Worm (Caenorhabditis elegans) whole organism, L4 larva: ENCODE measurements around the gene dhs-12.
A peak's percentile ranks its signal among the peaks of the same experiment; 100 is the strongest.

Experiments used
- F26F4.8 ChIP-seq: fragments of 200-800 bp; sonication (Bioruptor generic); conservative IDR thresholded peaks from 2 replicates; pipeline ENCODE4 v1.3.6; 2022; ENCODE audit warnings: missing genetic modification characterization, missing compliant biosample characterization
- F44E2.7 ChIP-seq: fragments of 200-800 bp; sonication (Bioruptor generic); IDR thresholded peaks from 2 replicates; pipeline ENCODE4 v2.1.2; 2022; ENCODE audit warnings: missing genetic modification characterization, missing compliant biosample characterization
- R02D3.7 ChIP-seq: fragments of 150-350 bp; sonication (generic microtip); optimal IDR thresholded peaks from 3 replicates; lab custom pipeline; 2014; ENCODE audit warnings: missing biosample characterization, missing genetic modification characterization
- T20F7.1 ChIP-seq: fragments of 200-800 bp; sonication (Bioruptor generic); optimal IDR thresholded peaks from 2 replicates; lab custom pipeline; 2018; ENCODE audit warnings: mild to moderate bottlenecking, missing genetic modification characterization, missing compliant biosample characterization
- T26A8.4 ChIP-seq: fragments of 200-800 bp; sonication (Bioruptor generic); IDR thresholded peaks from 2 replicates; pipeline ENCODE4 v1.3.6; 2022; ENCODE audit warnings: missing genetic modification characterization, missing compliant biosample characterization
- Y48G9A.11 ChIP-seq: fragments of 200-800 bp; sonication (Bioruptor generic); IDR thresholded peaks from 2 replicates; pipeline ENCODE4 v1.3.6; 2022; ENCODE audit warnings: missing genetic modification reagents, missing genetic modification characterization, missing compliant biosample characterization
- Y75B8A.6 ChIP-seq: fragments of 200-800 bp; sonication (Bioruptor generic); IDR thresholded peaks from 2 replicates; pipeline ENCODE4 v1.3.6; 2022; ENCODE audit warnings: missing genetic modification reagents, missing genetic modification characterization, missing compliant biosample characterization
- aha-1 ChIP-seq: fragments of 150-350 bp; peaks from one replicate; lab custom pipeline; 2014; ENCODE audit warnings: missing biosample characterization, missing genetic modification characterization
- ceh-20 ChIP-seq: fragments of 200-800 bp; sonication (Bioruptor generic); IDR thresholded peaks from 2 replicates; pipeline ENCODE4 v1.3.6; 2022; ENCODE audit warnings: missing genetic modification reagents, missing genetic modification characterization, missing compliant biosample characterization
- ceh-62 ChIP-seq: sonication (generic microtip); optimal IDR thresholded peaks from 2 replicates; lab custom pipeline; 2017; ENCODE audit warnings: missing biosample characterization, missing genetic modification characterization
- ctbp-1 ChIP-seq: fragments of 200-800 bp; sonication (Bioruptor generic); IDR thresholded peaks from 2 replicates; pipeline ENCODE4 v1.3.6; 2022; ENCODE audit warnings: missing genetic modification reagents, missing genetic modification characterization, missing compliant biosample characterization
- daf-12 ChIP-seq: fragments of 150-350 bp; optimal IDR thresholded peaks from 2 replicates; lab custom pipeline; 2014; ENCODE audit warnings: missing biosample characterization, missing genetic modification reagents, missing genetic modification characterization
- daf-16 ChIP-seq, 3 experiments: sonication (generic microtip); optimal IDR thresholded peaks; 2 replicates each; lab custom pipeline; 2016 to 2017; ENCODE audit warnings: missing genetic modification characterization in 3 of 3, missing genetic modification reagents in 3 of 3, mild to moderate bottlenecking in 2 of 3, missing compliant biosample characterization in 2 of 3, missing biosample characterization in 1 of 3, moderate library complexity in 1 of 3
- dmd-9 ChIP-seq: fragments of 200-800 bp; sonication (Bioruptor generic); IDR thresholded peaks from 2 replicates; pipeline ENCODE4 v1.3.6; 2022; ENCODE audit warnings: missing genetic modification reagents, missing genetic modification characterization, missing compliant biosample characterization
- dpl-1 ChIP-seq: fragments of 150-350 bp; optimal IDR thresholded peaks from 2 replicates; lab custom pipeline; 2014; ENCODE audit warnings: missing biosample characterization, missing genetic modification reagents, missing genetic modification characterization
- dve-1 ChIP-seq: sonication (generic microtip); optimal IDR thresholded peaks from 2 replicates; lab custom pipeline; 2017; ENCODE audit warnings: antibody characterized with exemption, mild to moderate bottlenecking, missing genetic modification characterization, missing compliant biosample characterization; ENCODE audit not compliant: insufficient read depth
- egl-27 ChIP-seq: sonication (generic microtip); optimal IDR thresholded peaks from 3 replicates; lab custom pipeline; 2017; ENCODE audit warnings: missing biosample characterization, missing genetic modification reagents, missing genetic modification characterization
- egl-43 ChIP-seq: fragments of 200-800 bp; sonication (Bioruptor generic); IDR thresholded peaks from 2 replicates; pipeline ENCODE4 v1.3.6; 2022; ENCODE audit warnings: missing genetic modification reagents, missing genetic modification characterization, missing compliant biosample characterization
- fos-1 ChIP-seq: fragments of 150-350 bp; optimal IDR thresholded peaks from 2 replicates; lab custom pipeline; 2014; ENCODE audit warnings: missing biosample characterization, missing genetic modification characterization
- hmg-1.1 ChIP-seq: fragments of 200-800 bp; sonication (Bioruptor generic); IDR thresholded peaks from 2 replicates; pipeline ENCODE4 v1.3.6; 2022; ENCODE audit warnings: missing genetic modification reagents, missing genetic modification characterization, missing compliant biosample characterization
- lim-7 ChIP-seq: fragments of 200-800 bp; sonication (Bioruptor generic); IDR thresholded peaks from 2 replicates; pipeline ENCODE4 v1.3.6; 2022; ENCODE audit warnings: missing genetic modification characterization, missing compliant biosample characterization
- lin-29 ChIP-seq: fragments of 200-800 bp; sonication (Bioruptor generic); IDR thresholded peaks from 2 replicates; pipeline ENCODE4 v1.3.6; 2022; ENCODE audit warnings: missing genetic modification reagents, missing genetic modification characterization, missing compliant biosample characterization
- lin-38 ChIP-seq: fragments of 200-800 bp; sonication (Bioruptor generic); IDR thresholded peaks from 2 replicates; pipeline ENCODE4 v1.3.6; 2022; ENCODE audit warnings: missing genetic modification reagents, missing genetic modification characterization, missing compliant biosample characterization
- lir-3 ChIP-seq: sonication (generic microtip); optimal IDR thresholded peaks from 2 replicates; lab custom pipeline; 2016; ENCODE audit warnings: mild to moderate bottlenecking, missing genetic modification characterization, missing compliant biosample characterization
- lsy-2 ChIP-seq, 2 experiments: fragments of 150-350 bp in 1 of 2; sonication (generic microtip) in 1 of 2; optimal IDR thresholded peaks; 2 replicates each; lab custom pipeline; 2014 to 2017; ENCODE audit warnings: missing biosample characterization in 2 of 2, missing genetic modification characterization in 2 of 2
- mdl-1 ChIP-seq, 2 experiments: fragments of 150-350 bp in 1 of 2; sonication (generic microtip) in 1 of 2; optimal IDR thresholded peaks; 2 replicates each; lab custom pipeline; 2014 to 2017; ENCODE audit warnings: missing biosample characterization in 2 of 2, missing genetic modification characterization in 2 of 2
- mep-1 ChIP-seq: fragments of 150-350 bp; sonication (generic microtip); optimal IDR thresholded peaks from 3 replicates; lab custom pipeline; 2014; ENCODE audit warnings: missing biosample characterization, missing genetic modification characterization
- nhr-102 ChIP-seq: sonication (generic microtip); optimal IDR thresholded peaks from 2 replicates; lab custom pipeline; 2016; ENCODE audit warnings: mild to moderate bottlenecking, missing genetic modification characterization, moderate library complexity, missing compliant biosample characterization
- nhr-11 ChIP-seq: fragments of 150-350 bp; optimal IDR thresholded peaks from 2 replicates; lab custom pipeline; 2014; ENCODE audit warnings: missing biosample characterization, missing genetic modification characterization
- nhr-42 ChIP-seq: fragments of 200-800 bp; sonication (Bioruptor generic); IDR thresholded peaks from 2 replicates; pipeline ENCODE4 v1.3.6; 2022; ENCODE audit warnings: missing genetic modification characterization, missing compliant biosample characterization
- nhr-76 ChIP-seq: fragments of 150-350 bp; optimal IDR thresholded peaks from 2 replicates; lab custom pipeline; 2014; ENCODE audit warnings: missing biosample characterization, missing genetic modification characterization
- rbr-2 ChIP-seq: sonication (generic microtip); optimal IDR thresholded peaks from 2 replicates; lab custom pipeline; 2016; ENCODE audit warnings: missing genotype, missing genetic modification characterization, missing compliant biosample characterization
- saeg-2 ChIP-seq: fragments of 200-800 bp; sonication (Bioruptor generic); IDR thresholded peaks from 2 replicates; pipeline ENCODE4 v1.3.6; 2022; ENCODE audit warnings: missing genetic modification reagents, missing genetic modification characterization, missing compliant biosample characterization
- skn-1 ChIP-seq: fragments of 150-350 bp; optimal IDR thresholded peaks from 2 replicates; lab custom pipeline; 2014; ENCODE audit warnings: missing biosample characterization, missing genetic modification characterization
- spr-3 ChIP-seq: fragments of 200-800 bp; sonication (Bioruptor generic); optimal IDR thresholded peaks from 2 replicates; lab custom pipeline; 2018; ENCODE audit warnings: mild to moderate bottlenecking, missing genetic modification characterization, missing compliant biosample characterization
- tag-97 ChIP-seq: fragments of 200-800 bp; sonication (Bioruptor generic); IDR thresholded peaks from 2 replicates; pipeline ENCODE4 v1.3.6; 2022; ENCODE audit warnings: missing genetic modification characterization, missing compliant biosample characterization
- vab-7 ChIP-seq: fragments of 200-800 bp; sonication (Bioruptor generic); IDR thresholded peaks from 2 replicates; pipeline ENCODE4 v1.3.6; 2022; ENCODE audit warnings: missing genetic modification reagents, missing genetic modification characterization, missing compliant biosample characterization
- zip-11 ChIP-seq: fragments of 200-800 bp; sonication (Bioruptor generic); IDR thresholded peaks from 2 replicates; pipeline ENCODE4 v1.3.6; 2022; ENCODE audit warnings: missing genetic modification characterization, missing compliant biosample characterization

Gene dhs-12

DNA sequence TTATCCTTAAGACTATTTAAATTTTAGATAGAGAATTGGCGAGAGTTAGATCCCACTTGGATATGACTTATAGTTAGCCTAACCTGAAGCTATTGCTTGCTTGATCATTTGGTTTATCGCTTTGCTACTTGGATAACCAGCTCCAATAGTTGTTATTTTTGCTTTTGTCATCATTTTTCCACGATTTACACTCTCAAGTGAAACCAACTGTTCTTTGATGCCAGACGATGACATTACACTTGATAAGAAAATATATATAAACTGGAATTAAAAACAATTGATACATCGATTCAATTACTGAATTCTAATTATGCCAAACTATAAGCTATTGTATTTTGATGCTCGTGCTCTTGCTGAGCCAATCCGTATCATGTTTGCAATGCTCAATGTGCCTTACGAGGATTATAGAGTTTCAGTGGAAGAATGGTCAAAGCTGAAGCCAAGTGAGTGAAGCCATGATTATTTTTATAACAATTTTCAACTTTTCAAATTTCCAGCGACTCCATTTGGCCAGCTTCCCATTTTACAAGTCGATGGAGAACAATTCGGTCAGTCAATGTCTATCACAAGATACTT is at the start of gene dhs-12, which contains the start of the genes gst-2 and gst-4:
Gene dhs-12, plus strand, starts transcription at position 526 of the 576 bp plus-strand sequence.
Gene gst-2, minus strand, starts transcription at position 132 of the 576 bp plus-strand sequence.
Gene gst-4, plus strand, starts transcription at position 296 of the 576 bp plus-strand sequence.
- TF ChIP-seq skn-1 (tag; lab: Kevin White, UChicago) (no peak), ctbp-1 (no peak), nhr-76 (no peak), tag-97 (GFP tag; lab: Robert Waterston, UW) (no peak), T26A8.4 (GFP tag; lab: Robert Waterston, UW) (no peak), mdl-1 (tag; optimal IDR thresholded peaks at IDR 0.05; lab: Kevin White, UChicago) (no peak), dve-1 (tag; lab: Kevin White, UChicago) (peak; percentile 9), lsy-2 (tag; optimal IDR thresholded peaks at IDR 0.05; lab: Kevin White, UChicago) (no peak), daf-16 (GFP tag; optimal IDR thresholded peaks at IDR 0.05; lab: Kevin White, UChicago) (no peak), daf-16 (tag; optimal IDR thresholded peaks at IDR 0.05; lab: Kevin White, UChicago) (peak; percentile 59), ceh-62 (tag; lab: Kevin White, UChicago) (no peak), nhr-102 (no peak), nhr-11 (tag; lab: Kevin White, UChicago) (no peak), T20F7.1 (no peak)

DNA sequence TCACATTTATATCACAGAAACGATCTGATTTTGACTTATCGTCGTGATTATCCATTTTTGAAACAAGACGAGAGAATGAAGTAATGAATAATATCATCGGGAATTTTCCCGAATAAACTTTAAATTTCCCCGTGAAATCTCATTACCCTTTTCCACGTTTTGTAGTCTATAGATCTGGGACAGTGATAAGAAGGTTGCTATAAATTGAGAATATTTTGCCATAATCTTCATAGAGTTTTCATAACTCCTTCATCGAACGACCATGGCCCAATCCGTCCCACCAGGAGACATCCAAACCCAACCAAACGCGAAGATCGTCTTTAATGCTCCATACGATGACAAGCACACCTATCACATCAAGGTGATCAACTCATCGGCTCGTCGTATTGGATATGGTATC is 47.1 kb upstream of the dhs-12 start, which contains the start of the genes C04G2.5 and msp-36:
Gene C04G2.5, minus strand, starts transcription at position 101 of the 400 bp plus-strand sequence.
Gene msp-36, plus strand, starts transcription at position 263 of the 400 bp plus-strand sequence.
- TF ChIP-seq egl-43 (0 out of 2 replicates have a peak, but pooled peaks have one; percentile 30), nhr-11 (tag; lab: Kevin White, UChicago) (no peak)

DNA sequence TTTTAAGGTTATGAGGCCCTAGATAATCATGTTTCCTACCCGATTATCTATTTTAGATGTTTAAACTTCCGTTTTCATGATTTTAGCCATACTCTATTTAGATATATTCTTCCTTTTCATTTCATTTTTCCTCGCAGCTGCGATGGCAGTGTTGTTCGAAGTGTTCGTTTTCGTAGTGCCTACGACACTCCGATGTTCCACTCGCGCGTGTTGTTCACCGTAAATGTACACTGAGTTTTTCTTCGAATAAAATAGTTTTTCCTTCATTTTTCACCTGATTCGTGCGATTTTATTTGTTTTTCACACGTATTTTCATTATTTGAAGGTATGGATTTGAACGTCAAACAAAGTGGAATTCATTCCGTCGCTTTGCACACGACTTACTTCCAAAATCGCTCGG is 45.4 kb upstream of the dhs-12 start, which contains the start of gene dis-3:
Gene dis-3, plus strand, starts transcription at position 322 of the 400 bp plus-strand sequence.
- TF ChIP-seq hmg-1.1 (GFP tag; lab: Robert Waterston, UW): no peak
- no peak for TF ChIP-seq zip-11 (GFP tag; lab: Robert Waterston, UW)
- TF ChIP-seq dpl-1 (GFP tag; lab: Kevin White, UChicago): no peak
- TF ChIP-seq rbr-2: no peak
- TF ChIP-seq nhr-102: no peak
- peak; percentile 45 for TF ChIP-seq aha-1
- no peak for TF ChIP-seq daf-12
- no peak for TF ChIP-seq Y75B8A.6 (GFP tag; lab: Robert Waterston, UW)
- TF ChIP-seq mep-1 (tag; lab: Kevin White, UChicago): no peak
- no peak for TF ChIP-seq nhr-42
- no peak for TF ChIP-seq nhr-76
- no peak for TF ChIP-seq saeg-2 (GFP tag; lab: Robert Waterston, UW)
- TF ChIP-seq lir-3 (tag; lab: Kevin White, UChicago): no peak
- TF ChIP-seq fos-1 (tag; lab: Kevin White, UChicago): no peak
- no peak for TF ChIP-seq lim-7 (GFP tag; lab: Robert Waterston, UW)
- no peak for TF ChIP-seq vab-7
- 0 out of 2 replicates have a peak, but pooled peaks have one; percentile 31 for TF ChIP-seq Y48G9A.11 (GFP tag; lab: Robert Waterston, UW)
- TF ChIP-seq lin-38 (GFP tag; lab: Robert Waterston, UW): no peak
- no peak for TF ChIP-seq dmd-9 (GFP tag; lab: Robert Waterston, UW)
- no peak for TF ChIP-seq skn-1 (tag; lab: Kevin White, UChicago)
- no peak for TF ChIP-seq F26F4.8 (GFP tag; lab: Robert Waterston, UW)
- no peak for TF ChIP-seq F44E2.7 (GFP tag; lab: Robert Waterston, UW)
- TF ChIP-seq egl-27 (tag; lab: Kevin White, UChicago): no peak
- peak; percentile 55 for TF ChIP-seq R02D3.7
- peak; percentile 88 for TF ChIP-seq T20F7.1
- TF ChIP-seq lin-29 (GFP tag; lab: Robert Waterston, UW): no peak
- no peak for TF ChIP-seq ceh-20 (GFP tag; lab: Robert Waterston, UW)
- TF ChIP-seq spr-3 (GFP tag; lab: Kevin White, UChicago): no peak
- TF ChIP-seq, all 104 proteins: peak for 4
